Worm (Caenorhabditis elegans): ENCODE data around the gene ztf-16.

The ztf-16 gene

DNA sequence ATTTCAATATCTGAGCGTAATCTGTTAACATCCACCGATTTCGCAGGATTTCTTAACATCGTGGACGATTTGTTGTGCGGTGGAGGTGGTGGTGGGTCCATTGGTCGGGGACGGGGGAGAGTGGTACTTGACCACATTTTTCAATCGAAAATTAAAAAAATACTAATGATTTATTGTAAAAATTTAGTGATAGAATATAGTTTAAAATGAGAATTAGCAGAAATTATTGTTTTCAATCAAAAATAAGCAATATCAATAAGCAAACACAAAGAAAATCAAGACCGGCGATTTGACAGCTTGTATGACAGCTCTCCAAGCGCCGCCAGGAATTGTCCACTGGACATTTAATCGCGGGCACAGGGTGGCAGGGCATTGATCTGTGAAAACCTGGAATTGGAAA is 29.1 kb downstream of the ztf-16 start, which contains the start of gene hum-10:
TSS of gene hum-10 (minus strand) at position 101 of the 400 bp plus-strand sequence.
- TF ChIP-seq zim-3 (tag; optimal IDR thresholded peaks at IDR 0.05), result no peak
- TF ChIP-seq somi-1 (GFP tag; optimal IDR thresholded peaks at IDR 0.05), result no peak
- no peak for TF ChIP-seq nfyb-1 (GFP tag; IDR thresholded peaks at IDR 0.05)
- TF ChIP-seq zfh-2 (GFP tag; conservative IDR thresholded peaks at IDR 0.05), result no peak
- TF ChIP-seq K12H6.12 (tag; optimal IDR thresholded peaks at IDR 0.05), result no peak
- TF ChIP-seq lin-54 (GFP tag; optimal IDR thresholded peaks at IDR 0.05), result no peak
- TF ChIP-seq nfya-1 (tag; optimal IDR thresholded peaks at IDR 0.05; ENCODE audit: borderline replicate concordance, insufficient read depth), result no peak
- TF ChIP-seq nhr-80 (tag; optimal IDR thresholded peaks at IDR 0.05), result no peak
- no peak for TF ChIP-seq unc-130 (GFP tag; optimal IDR thresholded peaks at IDR 0.05)
- TF ChIP-seq ama-1 (optimal IDR thresholded peaks at IDR 0.05), result no peak
- no peak for TF ChIP-seq ama-1 (GFP tag; optimal IDR thresholded peaks at IDR 0.05)
- no peak for TF ChIP-seq hmg-20 (GFP tag; IDR thresholded peaks at IDR 0.05)
- TF ChIP-seq tlf-1 (GFP tag; optimal IDR thresholded peaks at IDR 0.05), result no peak

DNA sequence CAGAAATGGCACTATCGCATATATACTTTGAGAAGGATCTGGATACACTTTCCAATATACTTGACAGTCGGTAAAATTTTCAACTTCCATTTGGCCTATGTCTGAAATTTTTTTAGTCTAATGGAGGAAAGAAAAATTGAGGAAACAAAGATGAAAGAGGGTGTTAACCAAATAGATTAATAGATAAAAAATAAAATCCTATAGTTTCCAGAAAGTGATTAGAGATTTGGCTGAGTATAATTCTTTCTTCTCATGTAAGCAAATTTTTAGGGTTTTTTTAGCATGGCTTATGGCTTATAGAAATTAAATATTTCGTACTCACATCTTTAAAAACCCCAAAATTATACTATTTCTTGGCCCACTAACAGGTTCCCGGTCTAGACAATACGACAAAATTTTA is 41.5 kb downstream of the ztf-16 start, which contains the start of gene npr-1:
TSS of gene npr-1 (minus strand) at position 101 of the 400 bp plus-strand sequence.
- no peak for TF ChIP-seq bed-2 (GFP tag; IDR thresholded peaks at IDR 0.05)

DNA sequence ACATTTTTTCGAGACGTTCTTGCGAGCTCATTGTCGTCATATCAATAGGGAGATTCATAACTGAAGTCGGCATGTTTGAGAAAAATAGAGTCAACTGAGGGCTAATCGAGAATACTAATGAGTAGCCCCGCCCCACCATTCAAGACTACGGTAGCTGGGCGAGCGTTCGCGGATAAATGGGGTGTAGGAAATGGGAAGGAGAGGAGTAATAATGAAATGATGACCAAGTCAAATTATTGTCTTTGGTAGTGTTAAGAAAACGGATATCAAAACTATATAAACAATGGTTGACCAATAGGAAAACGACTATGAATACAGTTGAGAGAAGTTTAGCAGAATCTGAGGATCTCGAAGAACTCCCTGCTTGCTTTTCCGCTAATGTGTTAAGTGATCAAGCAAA is 49.8 kb downstream of the ztf-16 start, which contains the start of gene mls-2:
TSS of gene mls-2 (minus strand) at position 101 of the 400 bp plus-strand sequence.
- TF ChIP-seq snpc-1.3 (tag; optimal IDR thresholded peaks at IDR 0.05; ENCODE audit: insufficient read depth) (no peak), rcor-1 (GFP tag; IDR thresholded peaks at IDR 0.05) (no peak), tbx-9 (tag; optimal IDR thresholded peaks at IDR 0.05; ENCODE audit: borderline replicate concordance) (no peak), egl-44 (GFP tag; IDR thresholded peaks at IDR 0.05) (no peak), sdz-38 (tag; optimal IDR thresholded peaks at IDR 0.05) (no peak), F33H1.4 (GFP tag; IDR thresholded peaks at IDR 0.05) (no peak), K11D2.4 (GFP tag; IDR thresholded peaks at IDR 0.05) (no peak), fkh-3 (tag; optimal IDR thresholded peaks at IDR 0.05) (no peak), ceh-100 (GFP tag; IDR thresholded peaks at IDR 0.05) (no peak), lin-35 (GFP tag; optimal IDR thresholded peaks at IDR 0.05) (no peak), somi-1 (GFP tag; optimal IDR thresholded peaks at IDR 0.05) (no peak), snpc-3.4 (tag; optimal IDR thresholded peaks at IDR 0.05) (no peak), rpc-1 (optimal IDR thresholded peaks at IDR 0.05) (no peak), rpc-1 (tag; optimal IDR thresholded peaks at IDR 0.05) (no peak), attf-6 (GFP tag; IDR thresholded peaks at IDR 0.05) (no peak), lag-1 (GFP tag; IDR thresholded peaks at IDR 0.05) (no peak), xnd-1 (tag; optimal IDR thresholded peaks at IDR 0.05) (no peak), ztf-28 (GFP tag; IDR thresholded peaks at IDR 0.05) (no peak)

DNA sequence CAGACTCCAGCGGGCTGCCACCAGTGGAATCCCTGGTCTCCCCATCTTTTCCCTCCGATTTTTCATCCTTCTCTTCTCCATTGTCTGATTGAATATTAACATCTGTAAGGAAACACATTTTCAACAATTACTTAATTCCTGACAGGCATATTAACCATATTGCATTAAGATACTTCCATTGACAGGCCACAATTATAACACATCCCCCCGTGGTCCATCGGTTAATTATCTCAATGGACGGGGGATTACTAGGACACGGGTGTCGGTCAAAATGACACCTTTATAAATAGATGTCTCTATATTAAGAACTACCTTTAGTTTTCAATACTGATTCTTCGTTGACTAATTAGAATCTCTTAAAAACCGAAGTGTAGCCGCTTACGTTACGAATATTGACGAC is 51.6 kb downstream of the ztf-16 start:
- TF ChIP-seq madf-6 (GFP tag; IDR thresholded peaks at IDR 0.05) (no peak), lin-54 (GFP tag; optimal IDR thresholded peaks at IDR 0.05) (no peak), Y53G8AR.9 (GFP tag; conservative IDR thresholded peaks at IDR 0.05) (no peak), atf-7 (tag; optimal IDR thresholded peaks at IDR 0.05) (no peak), ceh-91 (GFP tag; IDR thresholded peaks at IDR 0.05) (no peak)

Measured in whole organism, young adult.